Worm (Caenorhabditis elegans) whole organism, L4/young adult: ENCODE measurements around the gene rfth-1.

Experiments used
- W03F9.2 ChIP-seq: fragments of 150-350 bp; optimal IDR thresholded peaks from 2 replicates; lab custom pipeline; 2014; ENCODE audit warnings: missing biosample characterization, missing genetic modification characterization
- dao-5 ChIP-seq: sonication (generic microtip); optimal IDR thresholded peaks from 2 replicates; lab custom pipeline; 2016; ENCODE audit warnings: missing genotype, missing genetic modification characterization, moderate library complexity, missing compliant biosample characterization
- him-1 ChIP-seq: sonication (generic microtip); optimal IDR thresholded peaks from 2 replicates; lab custom pipeline; 2016; ENCODE audit warnings: missing genotype, missing genetic modification reagents, missing genetic modification characterization, missing compliant biosample characterization

The rfth-1 gene

DNA sequence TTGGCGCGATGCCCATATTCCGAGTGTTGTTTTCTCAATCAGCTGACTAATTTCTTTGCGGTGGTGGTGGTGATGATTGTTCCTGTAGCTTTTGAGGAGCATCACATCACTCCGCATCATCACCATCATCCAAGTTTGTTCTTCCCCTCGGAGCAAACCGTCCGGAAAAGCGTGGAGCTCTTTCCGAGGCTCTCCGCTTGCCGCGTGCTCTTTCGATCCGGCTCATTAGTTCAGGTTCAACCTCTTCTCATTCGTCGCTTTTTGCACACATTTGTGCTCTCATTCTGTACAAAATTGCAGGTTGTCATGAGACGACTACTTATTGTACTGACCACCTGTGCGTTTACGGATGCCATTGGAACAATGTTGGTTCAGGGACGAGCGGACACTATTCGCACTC is 45.9 kb downstream of the rfth-1 start, which contains the start of gene M01H9.5:
Gene M01H9.5 (plus strand): TSS at position 301 of the 400 bp plus-strand sequence.
- no peak for TF ChIP-seq dao-5 (tag; lab: Kevin White, UChicago)
- TF ChIP-seq him-1, result no peak
- no peak for TF ChIP-seq W03F9.2

DNA sequence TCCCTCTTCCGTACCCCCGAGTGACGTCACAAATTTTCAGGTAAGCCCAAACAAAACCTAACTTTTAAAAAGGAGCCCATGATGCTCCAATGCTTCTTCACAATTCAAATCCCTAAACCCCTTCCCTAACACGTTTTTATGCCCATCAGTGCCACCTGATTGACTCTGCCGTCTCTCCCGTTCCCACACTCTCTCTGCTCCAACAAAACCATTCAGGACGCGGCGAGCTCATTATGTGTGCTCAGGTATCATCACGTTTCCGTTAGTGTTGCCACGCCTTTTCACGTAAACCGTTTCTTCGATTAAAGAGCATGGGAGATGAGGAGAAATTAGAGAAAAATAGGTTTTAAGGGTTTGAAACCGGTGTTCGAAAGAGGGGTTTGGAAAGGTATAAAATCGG is 48.0 kb downstream of the rfth-1 start, which contains the start of gene M01H9.2:
Gene M01H9.2 (minus strand): TSS at position 101 of the 400 bp plus-strand sequence.
- TF ChIP-seq W03F9.2 (no peak), him-1 (no peak), dao-5 (tag; lab: Kevin White, UChicago) (no peak)

DNA sequence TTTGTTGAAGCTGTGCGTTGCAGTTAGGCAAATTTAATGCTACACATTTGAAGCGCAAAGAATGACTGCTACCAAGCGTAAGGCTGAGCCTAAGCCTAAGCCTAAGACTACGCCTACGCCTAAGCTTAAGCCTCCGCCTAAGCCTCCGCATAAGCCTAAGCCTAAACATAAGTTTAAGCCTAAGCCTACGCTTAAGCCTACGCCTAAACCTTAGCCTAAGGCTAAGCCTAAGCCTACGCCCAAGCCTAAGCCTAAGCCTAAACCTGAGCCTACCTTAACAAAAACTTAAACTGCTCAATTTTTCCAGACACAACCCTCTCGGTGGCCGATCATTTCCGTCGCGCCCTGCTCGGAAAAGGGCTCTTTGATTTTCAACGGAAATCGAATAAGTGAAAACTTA is 51.8 kb downstream of the rfth-1 start:
- TF ChIP-seq him-1 (no peak), W03F9.2 (no peak), dao-5 (tag; lab: Kevin White, UChicago) (no peak)
